Fruit fly (Drosophila melanogaster) ovary, adult (tissue): ENCODE data around the gene AP-1gamma.

Experiments used
- CG17801 ChIP-seq: fragments of 200-800 bp; optimal IDR thresholded peaks from 2 replicates; lab custom pipeline; 2019; ENCODE audit warnings: missing biosample characterization, mild to moderate bottlenecking, missing genetic modification characterization, moderate library complexity; ENCODE audit not compliant: partially characterized antibody

Gene AP-1gamma

DNA sequence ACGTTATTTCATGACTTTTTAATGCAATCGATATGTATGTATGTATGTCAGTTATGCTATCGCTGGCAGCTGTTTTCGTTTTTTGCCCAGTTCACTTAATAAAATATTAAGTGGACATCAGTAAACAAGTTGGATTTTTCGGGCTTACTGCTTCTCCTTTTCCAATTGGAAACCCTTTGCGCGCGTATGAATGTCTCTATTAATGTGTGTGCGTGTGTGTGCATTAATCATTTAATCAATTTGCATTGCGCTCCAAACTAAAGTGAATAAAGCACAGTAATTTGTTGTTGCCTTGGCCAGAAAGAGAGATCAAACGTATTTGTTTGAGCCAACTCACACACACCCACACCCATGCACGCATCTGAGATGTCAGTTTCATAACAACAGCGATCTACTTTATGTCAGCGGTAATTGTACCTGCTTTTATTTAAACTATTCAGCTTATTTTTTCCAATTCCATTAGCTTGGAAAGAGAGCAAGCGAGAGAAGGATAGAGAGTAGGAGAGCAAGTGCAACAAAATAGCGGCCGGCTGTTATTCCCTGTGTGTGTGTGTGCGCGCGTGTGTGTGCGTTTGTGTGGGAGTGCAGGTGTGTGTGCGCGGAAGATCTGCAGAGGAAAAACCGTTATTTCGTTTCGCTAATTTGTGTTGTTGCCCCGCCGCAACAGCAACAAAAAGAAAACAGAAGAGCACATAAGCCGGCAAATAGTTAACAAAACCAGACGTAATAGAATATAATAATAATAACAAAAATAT, 1.8 kb downstream of the AP-1gamma start:
- no peak for TF ChIP-seq CG17801

DNA sequence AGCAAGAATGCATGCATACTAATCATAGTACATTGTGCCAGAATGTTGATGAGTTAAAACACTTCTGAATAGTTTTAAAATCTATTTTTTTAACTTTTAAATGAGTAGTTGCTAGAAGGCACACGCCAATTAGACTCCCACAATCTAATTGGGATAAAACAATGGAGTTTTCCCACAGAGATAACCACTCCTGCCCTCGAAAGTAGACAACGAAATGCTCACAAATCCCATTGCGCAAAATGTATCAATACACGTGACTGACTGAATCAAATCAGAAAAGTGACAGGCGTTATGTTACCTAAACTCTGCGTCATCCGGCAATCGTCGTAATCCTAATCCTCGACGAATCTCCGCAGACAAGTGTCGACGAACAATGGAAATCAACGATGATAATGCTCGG, 9.3 kb downstream of the AP-1gamma start:
- no peak for TF ChIP-seq CG17801

DNA sequence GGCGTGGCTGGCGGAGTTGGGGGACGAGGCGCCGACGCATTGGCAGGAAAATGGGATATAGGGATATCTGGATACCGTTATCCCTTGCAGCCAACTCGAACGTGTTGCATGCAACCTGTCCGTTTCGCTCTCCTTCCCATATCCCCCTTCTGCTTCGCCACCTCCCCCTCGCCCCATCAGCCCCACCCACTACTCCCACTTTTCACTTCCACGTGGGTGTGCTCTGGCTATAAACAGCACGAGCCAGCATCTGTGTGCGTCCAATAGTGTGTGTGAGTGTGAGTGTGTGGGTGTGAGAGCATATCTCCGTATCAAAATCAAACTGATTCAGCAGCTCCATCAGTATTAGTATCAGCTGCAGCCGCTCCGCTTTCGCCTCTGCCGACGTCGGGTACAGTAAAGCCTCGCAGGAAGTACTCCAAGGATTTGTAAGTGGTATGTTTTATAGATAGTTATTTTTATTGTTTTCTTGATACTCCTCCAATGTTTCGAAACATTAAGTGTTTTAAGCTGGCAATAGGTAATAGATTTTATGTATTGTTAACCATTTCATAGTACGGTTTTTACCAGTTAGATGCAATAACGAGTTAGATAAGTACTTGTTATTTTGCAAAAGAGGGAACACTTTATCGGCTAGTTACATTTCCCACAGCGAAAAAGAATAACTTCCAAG, 10.6 kb downstream of the AP-1gamma start:
- no peak for TF ChIP-seq CG17801

DNA sequence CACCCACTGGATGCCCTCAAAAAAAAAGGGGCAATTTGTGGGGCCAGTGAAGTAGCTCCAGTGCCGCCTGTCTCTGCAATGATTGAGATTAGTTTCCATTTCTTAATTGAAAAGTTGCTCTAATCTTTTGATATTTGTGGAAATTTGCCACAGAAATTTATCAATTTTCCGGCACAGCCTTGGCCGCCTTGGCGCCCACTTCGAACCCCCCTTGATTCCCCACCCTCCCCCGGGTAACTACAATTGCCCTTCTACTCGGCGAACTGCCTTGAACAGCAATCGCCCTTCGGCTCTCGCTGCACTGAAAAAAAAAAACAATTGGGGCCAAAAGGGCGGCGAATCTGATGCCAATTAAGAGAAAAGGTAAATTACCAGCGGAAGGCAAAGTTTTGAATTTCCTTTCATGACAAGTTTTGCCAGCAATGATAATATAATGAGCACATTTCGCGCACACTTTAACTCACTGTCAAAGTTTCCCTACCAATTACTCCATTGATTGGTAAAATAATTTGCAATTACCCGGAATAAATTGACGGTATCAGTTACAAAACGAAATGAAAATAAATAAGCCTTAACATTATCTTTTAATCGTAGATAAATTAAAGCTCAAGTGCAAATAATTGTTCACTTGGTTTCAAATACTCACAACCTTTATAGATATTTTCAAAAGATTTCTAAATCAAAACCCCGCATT, 11.3 kb downstream of the AP-1gamma start:
- no peak for TF ChIP-seq CG17801

DNA sequence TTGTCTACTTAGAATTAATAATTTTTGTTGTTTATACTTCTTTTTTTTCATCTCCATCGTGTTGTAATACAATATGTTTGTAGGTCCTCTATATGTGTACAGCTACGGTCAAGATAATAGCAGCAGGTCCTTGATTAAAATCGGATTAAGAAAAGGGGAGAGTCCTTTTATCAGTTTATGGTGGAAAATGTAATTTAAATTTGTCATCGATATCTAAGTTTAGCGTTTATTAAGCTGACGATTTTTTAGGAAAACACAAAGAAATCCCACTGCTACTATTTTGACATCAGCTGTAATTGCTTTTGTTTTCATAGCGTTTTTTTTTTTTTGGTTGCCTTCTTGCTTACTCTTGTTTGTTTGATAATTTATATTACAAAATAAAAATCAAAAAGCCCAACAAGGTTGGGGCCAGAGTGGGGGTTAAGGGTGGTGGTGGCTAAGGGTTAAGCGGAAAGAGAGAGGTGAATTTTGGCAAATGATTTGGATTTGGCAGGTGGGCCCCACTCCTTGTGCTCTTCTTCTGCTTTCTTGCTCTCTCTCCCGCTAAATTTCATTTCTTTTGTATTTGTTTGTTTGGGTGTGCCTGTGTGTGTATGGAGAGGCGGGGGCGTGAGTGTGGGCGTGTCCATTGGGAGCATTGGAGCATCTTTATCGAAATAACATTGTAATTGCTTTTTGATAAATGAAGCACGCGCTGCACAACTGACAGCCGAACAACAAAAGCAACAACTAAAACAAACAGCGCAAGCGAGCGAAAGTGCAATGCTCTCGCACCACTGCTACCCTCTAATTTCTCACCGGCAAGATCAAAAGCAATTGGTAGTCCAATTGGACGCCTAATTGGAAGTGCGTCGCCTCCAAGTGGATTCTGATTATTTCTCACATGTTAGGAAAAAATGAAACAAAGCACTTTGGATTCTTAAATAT, 12.6 kb downstream of the AP-1gamma start:
- peak; percentile 54 for TF ChIP-seq CG17801

DNA sequence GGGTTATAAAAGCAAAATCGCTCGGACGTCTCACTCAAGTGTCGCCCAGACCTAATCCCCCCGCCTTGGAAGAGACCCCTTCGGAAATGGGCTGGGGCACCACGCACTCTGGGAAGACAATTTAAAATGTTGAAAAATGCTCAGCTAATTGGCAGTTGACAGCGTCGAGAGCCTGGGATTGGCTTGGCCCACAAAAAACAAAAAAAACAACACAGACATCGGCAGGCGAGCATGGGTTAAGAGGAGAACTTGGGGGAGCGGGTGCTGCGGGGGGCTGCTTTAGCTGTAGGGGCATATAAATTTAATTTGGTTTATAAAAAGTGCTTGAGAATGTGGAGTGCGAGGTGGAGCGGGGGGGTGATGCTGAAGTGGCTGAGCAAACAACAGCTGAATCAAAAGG, 14.0 kb downstream of the AP-1gamma start:
- TF ChIP-seq CG17801: no peak

DNA sequence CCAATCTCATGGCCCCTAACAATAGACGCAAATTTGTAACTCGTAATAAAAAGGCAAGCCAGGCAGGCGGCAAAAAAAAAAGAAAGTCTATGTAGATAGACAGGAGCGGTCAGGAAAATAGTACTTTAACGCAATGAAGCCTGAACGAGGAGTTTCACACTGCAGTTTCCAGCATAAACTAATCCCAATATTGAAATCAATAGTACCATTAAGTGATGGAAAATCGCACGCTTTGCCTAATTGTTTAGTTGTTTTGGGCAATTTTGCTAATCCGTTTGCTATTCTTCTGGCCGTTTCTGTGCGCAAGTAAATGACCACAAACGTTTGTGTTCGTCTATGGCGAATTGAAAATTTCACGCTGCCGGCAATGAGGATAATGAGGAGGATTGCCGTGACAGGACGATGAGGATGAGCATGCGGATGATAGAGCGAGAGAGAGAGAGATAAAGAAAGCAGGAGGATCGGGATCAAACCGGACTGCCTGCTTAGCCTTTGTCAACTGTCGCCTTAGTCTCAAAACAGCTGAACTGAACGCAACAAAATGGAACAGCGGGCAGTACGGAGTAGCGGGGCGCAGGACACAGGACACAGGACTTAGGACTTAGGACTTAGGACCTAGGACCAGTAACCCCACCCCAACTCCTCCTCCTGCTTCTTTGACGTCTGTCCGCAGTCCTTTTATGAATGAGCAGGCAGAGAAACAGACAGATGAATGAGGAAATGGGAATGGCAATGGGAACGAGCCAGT, 18.9 kb downstream of the AP-1gamma start:
- no peak for TF ChIP-seq CG17801

DNA sequence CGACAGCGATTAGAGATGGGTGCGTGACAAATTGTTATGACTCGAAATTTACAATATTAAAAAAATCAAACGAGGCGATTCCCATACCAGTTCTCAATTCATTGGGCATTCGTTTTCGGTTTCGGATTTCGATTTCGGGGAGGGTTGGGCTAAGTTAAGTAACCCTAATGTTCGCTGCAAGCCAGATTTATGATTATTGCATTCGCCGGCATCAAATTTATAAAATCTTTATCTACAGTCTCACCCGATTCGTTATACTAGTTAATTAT, 19.5 kb downstream of the AP-1gamma start:
- TF ChIP-seq CG17801: no peak

DNA sequence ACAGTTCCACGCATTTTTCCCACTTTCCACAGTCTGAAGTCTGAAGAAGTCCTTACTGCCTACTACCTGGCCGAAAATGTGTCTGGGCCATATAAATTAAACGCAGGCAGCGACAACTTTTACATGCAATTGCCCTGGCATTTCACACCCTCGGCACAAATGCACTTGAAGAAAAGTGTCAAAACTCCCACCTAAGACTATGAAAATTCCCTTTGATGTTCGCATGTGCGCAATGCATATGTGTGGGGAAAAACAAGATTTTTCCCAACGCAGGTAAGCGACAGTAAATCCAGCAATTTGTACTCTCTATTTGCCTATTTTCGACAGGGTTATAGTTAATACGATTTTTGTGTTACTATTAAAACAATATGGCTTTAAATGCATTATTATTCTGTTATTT, 20.9 kb downstream of the AP-1gamma start:
- no peak for TF ChIP-seq CG17801

DNA sequence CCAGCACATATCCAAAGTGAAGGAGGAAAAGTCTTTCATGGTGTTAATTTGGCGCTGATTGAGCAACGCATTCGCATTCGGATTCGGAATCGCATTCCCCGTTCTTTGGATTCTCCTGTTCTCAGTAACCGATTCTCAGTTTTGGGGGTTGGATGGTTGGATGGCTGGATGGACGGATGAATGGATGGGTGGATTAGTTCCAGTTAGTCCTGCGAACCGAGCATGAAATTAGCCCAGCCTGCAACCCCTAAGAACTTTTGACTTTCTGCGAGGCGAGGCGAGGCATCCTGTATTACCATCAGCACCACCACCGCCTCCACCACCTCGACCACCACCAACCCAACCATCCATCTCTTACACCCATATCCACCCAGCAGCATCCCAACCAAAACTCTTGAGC, 21.8 kb downstream of the AP-1gamma start:
- TF ChIP-seq CG17801: no peak

DNA sequence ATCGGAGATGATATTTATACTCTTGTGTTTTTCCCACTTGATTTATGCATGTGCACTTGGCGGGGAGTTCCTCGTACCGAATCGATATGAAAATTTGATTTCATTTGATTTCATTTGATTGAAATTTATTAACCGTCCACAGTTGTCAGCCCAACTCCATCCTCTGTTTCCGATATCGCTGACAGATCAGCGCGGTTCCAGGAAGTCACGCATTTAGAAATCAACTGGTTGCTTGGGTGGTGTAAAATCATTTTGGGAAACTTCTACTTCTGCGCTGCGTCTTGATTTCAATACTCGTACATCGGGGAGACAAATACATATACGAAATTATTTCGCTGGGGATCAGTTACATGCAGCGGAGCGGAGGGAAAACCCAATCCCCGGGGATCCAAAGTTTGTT, 23.0 kb downstream of the AP-1gamma start:
- no peak for TF ChIP-seq CG17801

DNA sequence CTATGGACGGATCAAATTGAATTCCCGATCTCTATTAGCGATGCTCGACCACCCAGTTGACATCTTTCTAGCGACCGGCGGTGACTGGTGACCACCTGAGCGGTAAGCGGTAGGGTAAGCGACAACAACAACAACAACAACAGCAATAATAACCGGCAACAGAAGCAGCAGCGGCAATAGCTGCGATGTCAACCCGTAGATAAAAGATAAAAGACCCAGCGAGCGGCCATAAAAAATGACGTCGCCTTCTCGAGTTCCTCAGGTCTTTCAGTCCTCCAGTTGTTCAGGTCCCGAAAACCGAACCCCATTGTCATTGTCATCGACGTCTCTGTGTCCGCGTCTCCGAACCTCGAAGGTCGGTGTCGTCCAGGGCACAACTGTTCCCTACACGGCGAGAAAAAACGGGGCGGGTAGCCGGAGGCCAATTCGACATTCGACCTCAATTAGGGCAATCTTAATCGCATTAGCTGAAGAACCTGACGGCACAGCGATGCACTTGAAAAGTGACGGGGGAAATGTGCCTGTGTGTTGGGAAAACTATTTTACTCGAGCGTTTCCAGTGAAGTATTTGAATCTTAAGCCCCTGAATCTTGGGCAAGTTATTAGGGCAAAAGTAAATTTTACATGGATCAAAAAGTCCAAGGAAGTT, 24.2 kb downstream of the AP-1gamma start:
- TF ChIP-seq CG17801: no peak

DNA sequence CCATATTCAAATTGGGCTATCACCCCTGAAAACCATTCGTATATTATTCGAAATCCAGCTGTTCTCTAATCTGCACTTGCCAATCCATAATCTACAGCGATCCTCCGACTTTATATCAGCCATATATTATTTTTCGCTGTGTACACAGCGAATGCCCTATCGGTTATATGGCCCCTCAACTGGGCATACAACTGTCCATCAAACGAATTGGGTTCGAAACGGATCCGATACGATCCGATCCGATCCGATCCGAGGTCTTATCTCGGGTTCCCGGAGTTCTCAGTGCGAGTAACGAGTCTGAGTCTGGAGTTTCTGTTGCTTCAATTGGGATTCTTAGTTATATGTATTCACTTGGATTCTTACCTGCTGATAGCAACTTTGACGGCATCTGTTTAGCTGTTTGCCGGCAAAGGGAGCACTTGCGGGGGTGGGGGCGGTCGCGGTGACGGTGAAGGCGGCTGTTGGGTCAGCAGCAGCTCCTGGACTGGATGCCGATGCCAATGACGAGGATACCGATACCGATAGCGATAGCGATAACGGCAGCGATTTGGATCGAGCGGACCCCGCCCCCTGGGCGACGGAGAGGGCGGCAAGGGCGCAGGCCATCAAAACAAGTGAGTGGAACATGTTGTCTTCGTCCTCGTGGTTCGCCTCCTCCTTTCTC, 25.2 kb downstream of the AP-1gamma start:
- no peak for TF ChIP-seq CG17801

DNA sequence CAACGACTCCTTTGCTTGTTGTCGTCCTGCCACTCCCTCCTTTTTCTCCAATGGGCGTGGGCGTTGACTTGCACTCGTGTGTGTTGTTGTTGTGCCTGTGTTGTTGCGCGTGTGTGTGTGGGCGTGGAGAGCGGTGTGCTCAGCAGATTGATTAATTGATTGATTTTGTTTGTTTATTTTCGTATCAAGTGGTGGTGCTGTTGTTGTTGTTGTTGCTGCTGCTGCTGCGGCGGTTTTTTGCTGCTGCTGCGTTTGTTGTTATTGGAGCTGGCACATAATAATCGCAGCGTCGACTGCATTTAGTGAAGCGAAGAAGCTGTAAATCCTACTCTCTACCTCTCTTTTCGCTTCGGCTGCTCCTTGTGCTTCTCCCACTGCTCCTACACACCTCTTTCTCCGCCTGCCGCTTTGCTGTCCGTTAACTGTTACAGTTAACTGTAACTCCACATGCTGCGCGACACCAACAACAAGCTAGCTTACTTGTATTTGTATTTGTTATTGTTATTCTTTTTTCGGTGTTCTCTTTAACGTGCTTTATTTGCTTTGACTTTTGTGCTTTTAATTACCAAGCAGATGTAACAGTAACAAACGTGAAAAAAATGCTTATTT, 25.9 kb downstream of the AP-1gamma start:
- TF ChIP-seq CG17801: no peak
